Worm (Caenorhabditis elegans) whole organism, L1 larva: ENCODE data around the gene Y37D8A.2.
"Not testable (repeated sequence)": the region's sequence is repeated elsewhere in the genome, so short reads cannot be mapped to it uniquely, and the experiment has no call there.

Experiments
- alr-1 ChIP-seq: fragments of 200-800 bp; sonication (Bioruptor generic); optimal IDR thresholded peaks from 2 replicates; lab custom pipeline; 2018; ENCODE audit warnings: borderline replicate concordance, mild to moderate bottlenecking, missing genetic modification characterization, missing compliant biosample characterization
- fkh-10 ChIP-seq: sonication (generic microtip); optimal IDR thresholded peaks from 2 replicates; lab custom pipeline; 2017; ENCODE audit warnings: missing biosample characterization, missing genetic modification reagents, missing genetic modification characterization

DNA sequence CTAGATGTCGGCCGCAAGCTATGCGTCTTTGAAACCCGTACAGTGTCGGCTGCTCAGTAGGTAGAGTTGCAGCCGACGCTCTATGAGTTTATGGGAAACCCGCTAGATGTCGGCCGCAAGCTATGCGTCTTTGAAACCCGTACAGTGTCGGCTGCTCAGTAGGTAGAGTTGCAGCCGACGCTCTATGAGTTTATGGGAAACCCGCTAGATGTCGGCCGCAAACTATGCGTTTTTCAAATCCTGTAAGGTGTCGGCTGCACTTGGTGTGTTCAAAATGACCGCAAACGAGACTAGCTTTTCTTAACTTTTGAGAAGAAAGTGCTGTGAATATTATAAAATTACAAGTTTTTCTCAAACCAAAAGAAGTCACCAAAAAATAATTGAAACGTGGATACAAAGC is 28.2 kb downstream of the Y37D8A.2 start:
- TF ChIP-seq alr-1 (tag; lab: Kevin White, UChicago); fkh-10: not testable (repeated sequence)
